Fruit fly (Drosophila melanogaster): ENCODE results near the gene Fkbp39.
A peak's percentile ranks its signal among the peaks of the same experiment; 100 is the strongest.

Gene Fkbp39

DNA sequence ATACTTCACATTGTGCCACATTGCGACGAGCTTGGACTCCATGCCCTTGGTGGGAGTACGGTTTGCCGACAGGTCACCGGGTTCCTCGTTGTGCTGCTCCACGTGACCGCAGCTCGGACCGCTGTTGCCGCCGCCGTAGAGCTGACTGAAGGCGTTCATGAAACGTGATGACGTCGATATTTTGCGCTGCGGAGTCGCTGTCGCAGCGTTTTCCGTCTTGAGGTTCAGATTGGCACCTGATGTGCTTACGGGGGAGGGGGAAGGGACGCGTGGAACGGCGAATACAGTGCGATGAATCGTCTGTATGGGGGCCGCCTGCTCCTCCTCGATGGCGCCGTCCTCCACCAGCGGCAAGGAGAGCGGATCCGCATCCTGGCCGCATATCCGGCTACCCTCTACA, 23.2 kb upstream of the Fkbp39 start:
- no peak for TF ChIP-seq CG11504 (tag; optimal IDR thresholded peaks at IDR 0.05)
- no peak for TF ChIP-seq CG12391 (tag; optimal IDR thresholded peaks at IDR 0.05)
- TF ChIP-seq CG16779 (GFP tag; IDR thresholded peaks at IDR 0.05): no peak
- TF ChIP-seq p53 (GFP tag; optimal IDR thresholded peaks at IDR 0.05): no peak
- no peak for TF ChIP-seq Antp (GFP tag; optimal IDR thresholded peaks at IDR 0.05)
- 0 out of 2 replicates have a peak, but pooled peaks have one; percentile 5 for TF ChIP-seq amos (GFP tag; IDR thresholded peaks at IDR 0.05; ENCODE audit: partially characterized antibody)
- no peak for TF ChIP-seq CG34376 (GFP tag; optimal IDR thresholded peaks at IDR 0.05)
- TF ChIP-seq CG14050 (GFP tag; IDR thresholded peaks at IDR 0.05): no peak
- TF ChIP-seq pfk (GFP tag; optimal IDR thresholded peaks at IDR 0.05): no peak
- no peak for TF ChIP-seq dmrt11E (tag; optimal IDR thresholded peaks at IDR 0.05)
- TF ChIP-seq CG11247 (GFP tag; IDR thresholded peaks at IDR 0.05): no peak
- no peak for TF ChIP-seq ato (GFP tag; IDR thresholded peaks at IDR 0.05; ENCODE audit: partially characterized antibody)
- no peak for TF ChIP-seq gro (GFP tag; optimal IDR thresholded peaks at IDR 0.05)
- no peak for TF ChIP-seq cad (GFP tag; optimal IDR thresholded peaks at IDR 0.05)
- no peak for TF ChIP-seq lov (optimal IDR thresholded peaks at IDR 0.05)
- 0 out of 3 replicates have a peak, but pooled peaks have one; percentile 22 for TF ChIP-seq lov (GFP tag; IDR thresholded peaks at IDR 0.05)
- no peak for TF ChIP-seq sens (GFP tag)
- TF ChIP-seq Pdp1 (GFP tag; optimal IDR thresholded peaks at IDR 0.05): no peak

DNA sequence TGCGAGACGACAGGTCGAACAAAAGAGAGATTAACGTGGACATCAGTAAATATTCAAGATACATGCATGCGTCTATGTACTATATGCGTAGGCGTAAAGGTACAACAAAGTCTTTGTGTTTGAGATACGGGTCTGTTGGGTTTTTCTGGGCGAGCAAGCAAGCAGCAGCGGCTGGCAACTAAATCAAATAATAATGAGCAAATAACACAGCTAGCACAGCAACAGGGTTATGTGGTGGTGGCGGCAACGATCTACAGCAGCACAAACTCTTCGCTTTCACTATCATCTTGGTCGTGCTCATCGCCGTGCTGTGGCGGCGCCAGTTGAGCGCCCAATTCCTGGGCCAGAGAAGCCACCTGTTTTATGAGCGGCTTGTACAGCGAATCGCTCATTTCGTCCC, 21.1 kb upstream of the Fkbp39 start:
- TF ChIP-seq Blimp-1 (GFP tag; optimal IDR thresholded peaks at IDR 0.05): peak; percentile 14
- peak; percentile 67 for TF ChIP-seq Med (GFP tag)
- TF ChIP-seq prd (optimal IDR thresholded peaks at IDR 0.05): no peak
- no peak for TF ChIP-seq prd (GFP tag; IDR thresholded peaks at IDR 0.05)
- TF ChIP-seq CG12391 (tag; optimal IDR thresholded peaks at IDR 0.05): no peak
- peak; percentile 61 for TF ChIP-seq sens (GFP tag)
- TF ChIP-seq CG15011 (GFP tag; optimal IDR thresholded peaks at IDR 0.05): peak; percentile 0
- peak; percentile 24 for TF ChIP-seq CG3281 (GFP tag; optimal IDR thresholded peaks at IDR 0.05)
- no peak for TF ChIP-seq CG16779 (GFP tag; IDR thresholded peaks at IDR 0.05)
- peak; percentile 4 for TF ChIP-seq CG15514 (GFP tag; optimal IDR thresholded peaks at IDR 0.05)
- 0 out of 3 replicates have a peak, but pooled peaks have one; percentile 35 for TF ChIP-seq CG2199 (GFP tag; IDR thresholded peaks at IDR 0.05)
- peak; percentile 34 for TF ChIP-seq Fer1 (GFP tag; optimal IDR thresholded peaks at IDR 0.05)
- peak; percentile 44 for TF ChIP-seq CG6813 (GFP tag; optimal IDR thresholded peaks at IDR 0.05)
- peak; percentile 27 for TF ChIP-seq CG12071 (GFP tag; optimal IDR thresholded peaks at IDR 0.05)
- TF ChIP-seq gro (GFP tag; optimal IDR thresholded peaks at IDR 0.05): no peak
- peak; percentile 24 for TF ChIP-seq CG2678 (tag; optimal IDR thresholded peaks at IDR 0.05)
- TF ChIP-seq CG18599 (GFP tag; optimal IDR thresholded peaks at IDR 0.05): peak; percentile 20
- TF ChIP-seq trh (GFP tag; optimal IDR thresholded peaks at IDR 0.05): no peak
- TF ChIP-seq CG13296 (GFP tag; optimal IDR thresholded peaks at IDR 0.05): peak; percentile 38
- TF ChIP-seq Meics (GFP tag; optimal IDR thresholded peaks at IDR 0.05): peak; percentile 5
- TF ChIP-seq Hmr (GFP tag; optimal IDR thresholded peaks at IDR 0.05): peak; percentile 25
- TF ChIP-seq lab (GFP tag; optimal IDR thresholded peaks at IDR 0.05): peak; percentile 48
- TF ChIP-seq chm (GFP tag; IDR thresholded peaks at IDR 0.05): 0 out of 2 replicates have a peak, but pooled peaks have one; percentile 21
- TF ChIP-seq ATbp (GFP tag; optimal IDR thresholded peaks at IDR 0.05): peak; percentile 44
- TF ChIP-seq CG9727 (GFP tag; optimal IDR thresholded peaks at IDR 0.05): peak; percentile 3

All from whole organism, embryonic.